Fruit fly (Drosophila melanogaster) whole organism, adult: ENCODE results near the gene SK.

ENCODE experiments used
- Clk ChIP-seq: fragments of 200-800 bp; sonication (Bioruptor generic); optimal IDR thresholded peaks from 2 replicates; lab custom pipeline; 2017; ENCODE audit warnings: missing biosample characterization, missing genetic modification characterization
- Hr96 ChIP-seq: fragments of 200-800 bp; sonication (Bioruptor generic); optimal IDR thresholded peaks from 2 replicates; lab custom pipeline; 2016; ENCODE audit warnings: missing biosample characterization, missing genetic modification characterization
- ovo ChIP-seq: fragments of 200-800 bp; sonication (Bioruptor generic); optimal IDR thresholded peaks from 2 replicates; lab custom pipeline; 2016; ENCODE audit warnings: missing biosample characterization, missing genetic modification characterization
- toe ChIP-seq: fragments of 200-800 bp; sonication (Bioruptor generic); optimal IDR thresholded peaks from 2 replicates; lab custom pipeline; 2016; ENCODE audit warnings: missing biosample characterization, missing genetic modification characterization

DNA sequence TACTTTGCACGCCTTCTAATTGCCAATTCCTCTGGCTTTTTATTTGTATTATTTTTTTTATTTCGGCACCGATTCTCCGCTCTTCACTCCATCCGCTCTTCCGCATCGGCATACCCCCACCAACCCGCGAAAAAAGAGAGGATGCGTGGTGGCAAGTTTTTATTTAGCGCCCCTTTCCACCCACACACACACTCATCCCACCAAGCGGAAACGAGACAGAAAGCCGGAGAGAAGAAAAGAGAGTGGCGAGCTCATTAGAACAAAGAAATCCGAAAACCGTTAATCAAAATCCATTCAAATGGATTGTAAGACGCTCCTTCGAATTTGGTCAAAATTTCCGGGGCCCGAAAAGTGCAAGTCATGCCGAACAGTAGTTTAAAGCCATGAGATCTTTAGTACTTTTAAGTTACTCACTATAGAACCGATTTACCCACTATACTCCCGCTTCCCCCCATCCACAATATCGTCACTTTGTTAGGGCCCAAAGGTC is 78.6 kb downstream of the SK start:
- TF ChIP-seq Hr96 (GFP tag; lab: Kevin White, UChicago) (no peak), ovo (GFP tag; lab: Kevin White, UChicago) (no peak), Clk (no peak), toe (no peak)
